Fruit fly (Drosophila melanogaster): Measurements from ENCODE around the gene CG13284.
A peak's percentile ranks its signal among the peaks of the same experiment; 100 is the strongest.

Gene CG13284

dm6 chr2L:16868897-16869324 lies 20.4 kb upstream of the CG13284 start:
- TF ChIP-seq salr (GFP tag; optimal IDR thresholded peaks at IDR 0.05), result peak in 1 of 2 experiments; percentile 64
- no peak for TF ChIP-seq Eip93F (GFP tag; optimal IDR thresholded peaks at IDR 0.05)
- no peak for TF ChIP-seq Ets96B (tag; optimal IDR thresholded peaks at IDR 0.05)
- no peak for TF ChIP-seq svp (GFP tag)
- no peak for TF ChIP-seq spab (GFP tag; optimal IDR thresholded peaks at IDR 0.05)
- TF ChIP-seq Eip78C (GFP tag), result peak; percentile 85
- TF ChIP-seq CG10669 (GFP tag; optimal IDR thresholded peaks at IDR 0.05), result no peak
- no peak for TF ChIP-seq CG6854 (GFP tag; optimal IDR thresholded peaks at IDR 0.05)
- no peak for TF ChIP-seq lz (GFP tag; optimal IDR thresholded peaks at IDR 0.05)
- TF ChIP-seq OdsH (GFP tag; optimal IDR thresholded peaks at IDR 0.05), result peak; percentile 34
- TF ChIP-seq CG6276 (GFP tag; optimal IDR thresholded peaks at IDR 0.05), result peak; percentile 28
- peak; percentile 51 for TF ChIP-seq CG10631 (GFP tag; optimal IDR thresholded peaks at IDR 0.05)
- TF ChIP-seq CG6808 (GFP tag; optimal IDR thresholded peaks at IDR 0.05), result no peak
- TF ChIP-seq CG8119 (GFP tag; IDR thresholded peaks at IDR 0.05), result peak; percentile 74
- no peak for TF ChIP-seq fkh (GFP tag; optimal IDR thresholded peaks at IDR 0.05)
- TF ChIP-seq acj6 (GFP tag; optimal IDR thresholded peaks at IDR 0.05), result peak; percentile 2
- TF ChIP-seq CG32006 (GFP tag; optimal IDR thresholded peaks at IDR 0.05), result peak; percentile 58
- peak; percentile 42 for TF ChIP-seq net (GFP tag; optimal IDR thresholded peaks at IDR 0.05)
- TF ChIP-seq Gug (GFP tag; IDR thresholded peaks at IDR 0.05), result peak; percentile 54
- TF ChIP-seq CG9139 (GFP tag; optimal IDR thresholded peaks at IDR 0.05), result no peak
- TF ChIP-seq CG34406 (GFP tag; optimal IDR thresholded peaks at IDR 0.05), result peak; percentile 16
- TF ChIP-seq CG11902 (GFP tag; optimal IDR thresholded peaks at IDR 0.05), result no peak
- peak; percentile 46 for TF ChIP-seq Hr4 (GFP tag; optimal IDR thresholded peaks at IDR 0.05)
- no peak for TF ChIP-seq dac (GFP tag; optimal IDR thresholded peaks at IDR 0.05)
- TF ChIP-seq CG6792 (GFP tag; optimal IDR thresholded peaks at IDR 0.05), result no peak
- TF ChIP-seq Hr39 (GFP tag; optimal IDR thresholded peaks at IDR 0.05), result no peak
- peak; percentile 35 for TF ChIP-seq CG4318 (GFP tag; optimal IDR thresholded peaks at IDR 0.05)
- TF ChIP-seq Lpt (GFP tag; optimal IDR thresholded peaks at IDR 0.05), result peak; percentile 10
- no peak for TF ChIP-seq Hr38 (GFP tag; optimal IDR thresholded peaks at IDR 0.05)
- TF ChIP-seq cyc (GFP tag; optimal IDR thresholded peaks at IDR 0.05), result no peak
- TF ChIP-seq CG3919 (GFP tag; optimal IDR thresholded peaks at IDR 0.05), result no peak
- TF ChIP-seq CG15336 (GFP tag; IDR thresholded peaks at IDR 0.05), result peak; percentile 70
- TF ChIP-seq CG6163 (GFP tag; IDR thresholded peaks at IDR 0.05), result no peak
- TF ChIP-seq fd59A (GFP tag; optimal IDR thresholded peaks at IDR 0.05), result no peak
- no peak for TF ChIP-seq ss (GFP tag; optimal IDR thresholded peaks at IDR 0.05)
- no peak for TF ChIP-seq pdm3 (GFP tag; optimal IDR thresholded peaks at IDR 0.05)
- no peak for TF ChIP-seq Sox15 (GFP tag; optimal IDR thresholded peaks at IDR 0.05)
- peak; percentile 19 for TF ChIP-seq Eip75B (GFP tag; optimal IDR thresholded peaks at IDR 0.05)
- TF ChIP-seq eg (GFP tag; IDR thresholded peaks at IDR 0.05), result peak; percentile 43
- TF ChIP-seq achi (GFP tag; optimal IDR thresholded peaks at IDR 0.05), result peak; percentile 45
- TF ChIP-seq Sox102F (GFP tag; optimal IDR thresholded peaks at IDR 0.05), result no peak
- no peak for TF ChIP-seq Blimp-1 (GFP tag; optimal IDR thresholded peaks at IDR 0.05)
- no peak for TF ChIP-seq Smox (GFP tag; optimal IDR thresholded peaks at IDR 0.05)
- TF ChIP-seq CG8632 (GFP tag; optimal IDR thresholded peaks at IDR 0.05), result no peak

dm6 chr2L:16862526-16862925 lies 14.0 kb upstream of the CG13284 start:
- TF ChIP-seq Hr38 (GFP tag; optimal IDR thresholded peaks at IDR 0.05) (no peak), esn (GFP tag; optimal IDR thresholded peaks at IDR 0.05) (no peak), CG9139 (GFP tag; optimal IDR thresholded peaks at IDR 0.05) (no peak), vri (GFP tag; optimal IDR thresholded peaks at IDR 0.05) (no peak), Sox15 (GFP tag; optimal IDR thresholded peaks at IDR 0.05) (no peak), Blimp-1 (GFP tag; optimal IDR thresholded peaks at IDR 0.05) (no peak), Ets21C (GFP tag; optimal IDR thresholded peaks at IDR 0.05) (no peak), Smox (GFP tag; optimal IDR thresholded peaks at IDR 0.05) (no peak), Hr4 (GFP tag; optimal IDR thresholded peaks at IDR 0.05) (no peak), salr (GFP tag; optimal IDR thresholded peaks at IDR 0.05) (no peak), net (GFP tag; optimal IDR thresholded peaks at IDR 0.05) (no peak), CG10669 (GFP tag; optimal IDR thresholded peaks at IDR 0.05) (no peak), CG3032 (tag; optimal IDR thresholded peaks at IDR 0.05) (no peak), ss (GFP tag; optimal IDR thresholded peaks at IDR 0.05) (no peak), CG16779 (tag; optimal IDR thresholded peaks at IDR 0.05) (no peak), CG6163 (GFP tag; IDR thresholded peaks at IDR 0.05) (no peak), CG6854 (GFP tag; optimal IDR thresholded peaks at IDR 0.05) (no peak), CG11902 (GFP tag; optimal IDR thresholded peaks at IDR 0.05) (no peak), fd85E (GFP tag; optimal IDR thresholded peaks at IDR 0.05) (no peak), CG15336 (GFP tag; IDR thresholded peaks at IDR 0.05) (no peak)
